Fruit fly (Drosophila melanogaster) whole organism, embryonic: ENCODE measurements around the gene CG5986.

Experiments
- Aef1 ChIP-seq: fragments of 200-800 bp; sonication (Bioruptor generic); IDR thresholded peaks from 3 replicates; pipeline ENCODE4 v1.3.6; 2022; ENCODE audit warnings: missing biosample characterization, missing genetic modification characterization
- Antp ChIP-seq: fragments of 200-800 bp; sonication (Bioruptor generic); optimal IDR thresholded peaks from 3 replicates; lab custom pipeline; 2016; ENCODE audit warnings: missing biosample characterization, missing genetic modification characterization
- CG10366 ChIP-seq: fragments of 200-800 bp; sonication (Bioruptor generic); IDR thresholded peaks from 2 replicates; pipeline ENCODE4 v1.3.6; 2022; ENCODE audit warnings: missing biosample characterization, missing genetic modification characterization
- CG10654 ChIP-seq: fragments of 200-800 bp; sonication (Bioruptor generic); optimal IDR thresholded peaks from 2 replicates; lab custom pipeline; 2016; ENCODE audit warnings: missing biosample characterization, missing genetic modification characterization
- CG11093 ChIP-seq: fragments of 200-800 bp; sonication (Bioruptor generic); IDR thresholded peaks from 3 replicates; pipeline ENCODE4 v1.3.6; 2022; ENCODE audit warnings: missing biosample characterization, missing genetic modification characterization
- CG15073 ChIP-seq: fragments of 200-800 bp; sonication (Bioruptor generic); optimal IDR thresholded peaks from 2 replicates; lab custom pipeline; 2016; ENCODE audit warnings: missing biosample characterization, missing genetic modification characterization
- CG1647 ChIP-seq: fragments of 200-800 bp; sonication (Bioruptor generic); optimal IDR thresholded peaks from 3 replicates; lab custom pipeline; 2016; ENCODE audit warnings: missing biosample characterization, missing genetic modification characterization
- CG17328 ChIP-seq: fragments of 200-800 bp; sonication (Bioruptor generic); IDR thresholded peaks from 2 replicates; pipeline ENCODE4 v1.3.6; 2022; ENCODE audit warnings: missing biosample characterization, missing genetic modification characterization
- CG2116 ChIP-seq: fragments of 200-800 bp; sonication (Bioruptor generic); optimal IDR thresholded peaks from 3 replicates; lab custom pipeline; 2018; ENCODE audit warnings: missing biosample characterization, mild to moderate bottlenecking, missing genetic modification characterization
- CG30020 ChIP-seq: fragments of 200-800 bp; optimal IDR thresholded peaks from 2 replicates; lab custom pipeline; 2019; ENCODE audit warnings: missing biosample characterization, mild to moderate bottlenecking, missing genetic modification characterization, moderate library complexity
- CG30431 ChIP-seq: fragments of 200-800 bp; sonication (Bioruptor generic); optimal IDR thresholded peaks from 2 replicates; lab custom pipeline; 2017; ENCODE audit warnings: missing biosample characterization, missing genetic modification characterization
- CG32772 ChIP-seq: fragments of 200-800 bp; sonication (Bioruptor generic); IDR thresholded peaks from 2 replicates; pipeline ENCODE4 v1.3.6; 2022; ENCODE audit warnings: missing biosample characterization, missing genetic modification characterization
- CG4424 ChIP-seq: fragments of 200-800 bp; sonication (Bioruptor generic); optimal IDR thresholded peaks from 3 replicates; lab custom pipeline; 2016; ENCODE audit warnings: missing biosample characterization, missing genetic modification characterization
- CG6175 ChIP-seq: fragments of 200-800 bp; sonication (Bioruptor generic); IDR thresholded peaks from 3 replicates; pipeline ENCODE4 v1.3.6; 2022; ENCODE audit warnings: missing biosample characterization, missing genetic modification characterization
- CG6683 ChIP-seq: fragments of 200-800 bp; sonication (Bioruptor generic); optimal IDR thresholded peaks from 2 replicates; lab custom pipeline; 2017; ENCODE audit warnings: missing biosample characterization, mild to moderate bottlenecking, missing genetic modification characterization, missing genetic modification reagents
- CG7357 ChIP-seq: fragments of 200-800 bp; sonication (Bioruptor generic); IDR thresholded peaks from 3 replicates; pipeline ENCODE4 v1.3.6; 2022; ENCODE audit warnings: missing biosample characterization, missing genetic modification characterization
- CG7839 ChIP-seq: fragments of 200-800 bp; sonication (Bioruptor generic); optimal IDR thresholded peaks from 3 replicates; lab custom pipeline; 2018; ENCODE audit warnings: missing biosample characterization, mild to moderate bottlenecking, missing genetic modification characterization, moderate library complexity
- CG7928 ChIP-seq: fragments of 200-800 bp; sonication (Bioruptor generic); optimal IDR thresholded peaks from 2 replicates; lab custom pipeline; 2017; ENCODE audit warnings: missing biosample characterization, mild to moderate bottlenecking, missing genetic modification characterization
- CG7987 ChIP-seq: fragments of 200-800 bp; sonication (Bioruptor generic); optimal IDR thresholded peaks from 2 replicates; lab custom pipeline; 2018; ENCODE audit warnings: missing biosample characterization, mild to moderate bottlenecking, missing genetic modification characterization, moderate library complexity
- CG9609 ChIP-seq: fragments of 200-800 bp; sonication (Bioruptor generic); optimal IDR thresholded peaks from 3 replicates; lab custom pipeline; 2016; ENCODE audit warnings: missing biosample characterization, missing genetic modification characterization
- CG9817 ChIP-seq: fragments of 200-800 bp; sonication (Bioruptor generic); optimal IDR thresholded peaks from 2 replicates; lab custom pipeline; 2018; ENCODE audit warnings: missing biosample characterization, mild to moderate bottlenecking, missing genetic modification characterization, moderate library complexity
- CrebB ChIP-seq: fragments of 200-800 bp; sonication (Bioruptor generic); optimal IDR thresholded peaks from 3 replicates; lab custom pipeline; 2018; ENCODE audit warnings: missing biosample characterization, mild to moderate bottlenecking, missing genetic modification characterization
- Deaf1 ChIP-seq: fragments of 200-800 bp; optimal IDR thresholded peaks from 3 replicates; lab custom pipeline; 2019; ENCODE audit warnings: missing biosample characterization, mild to moderate bottlenecking, missing genetic modification characterization, moderate library complexity
- Doc2 ChIP-seq: fragments of 200-800 bp; sonication (Bioruptor generic); IDR thresholded peaks from 2 replicates; pipeline ENCODE4 v1.3.6; 2022; ENCODE audit warnings: missing biosample characterization, missing genetic modification characterization
- Dref ChIP-seq: fragments of 200-800 bp; sonication (Bioruptor generic); IDR thresholded peaks from 2 replicates; pipeline ENCODE4 v1.3.6; 2022; ENCODE audit warnings: missing biosample characterization, missing genetic modification characterization
- Gug ChIP-seq: fragments of 200-800 bp; sonication (Bioruptor generic); IDR thresholded peaks from 4 replicates; pipeline ENCODE4 v1.3.6; 2022; ENCODE audit warnings: missing biosample characterization, missing genetic modification characterization
- H15 ChIP-seq: fragments of 200-800 bp; sonication (Bioruptor generic); IDR thresholded peaks from 3 replicates; pipeline ENCODE4 v1.3.6; 2022; ENCODE audit warnings: missing biosample characterization, missing genetic modification characterization
- Hmr ChIP-seq: fragments of 200-800 bp; sonication (Bioruptor generic); optimal IDR thresholded peaks from 3 replicates; lab custom pipeline; 2017; ENCODE audit warnings: mild to moderate bottlenecking, missing biosample characterization, missing genetic modification reagents, missing genetic modification characterization
- Hmx ChIP-seq: fragments of 200-800 bp; sonication (Bioruptor generic); optimal IDR thresholded peaks from 2 replicates; lab custom pipeline; 2016; ENCODE audit warnings: missing biosample characterization, missing genetic modification characterization
- Kr ChIP-seq: fragments of 200-800 bp; sonication (Bioruptor generic); optimal IDR thresholded peaks from 2 replicates; lab custom pipeline; 2017; ENCODE audit warnings: missing biosample characterization, mild to moderate bottlenecking, missing genetic modification characterization
- Lim3 ChIP-seq: fragments of 200-800 bp; sonication (Bioruptor generic); IDR thresholded peaks from 2 replicates; pipeline ENCODE4 v1.3.6; 2022; ENCODE audit warnings: missing biosample characterization, missing genetic modification characterization
- Meics ChIP-seq: fragments of 200-800 bp; sonication (Bioruptor generic); optimal IDR thresholded peaks from 2 replicates; lab custom pipeline; 2017; ENCODE audit warnings: missing biosample characterization, mild to moderate bottlenecking, missing genetic modification characterization
- Rfx ChIP-seq: fragments of 200-800 bp; sonication (Bioruptor generic); IDR thresholded peaks from 2 replicates; pipeline ENCODE4 v1.3.6; 2022; ENCODE audit warnings: missing biosample characterization, missing genetic modification characterization
- Sry-β ChIP-seq: fragments of 200-800 bp; sonication (Bioruptor generic); optimal IDR thresholded peaks from 2 replicates; lab custom pipeline; 2018; ENCODE audit warnings: missing biosample characterization, mild to moderate bottlenecking, missing genetic modification characterization, moderate library complexity
- Xbp1 ChIP-seq: fragments of 200-800 bp; sonication (Bioruptor generic); optimal IDR thresholded peaks from 3 replicates; lab custom pipeline; 2016; ENCODE audit warnings: missing biosample characterization, mild to moderate bottlenecking, missing genetic modification characterization
- ac ChIP-seq: fragments of 200-800 bp; sonication (Bioruptor generic); optimal IDR thresholded peaks from 3 replicates; lab custom pipeline; 2017; ENCODE audit warnings: missing biosample characterization, mild to moderate bottlenecking, missing genetic modification characterization
- bigmax ChIP-seq: fragments of 200-800 bp; sonication (Bioruptor generic); optimal IDR thresholded peaks from 2 replicates; lab custom pipeline; 2018; ENCODE audit warnings: missing biosample characterization, mild to moderate bottlenecking, missing genetic modification characterization
- dmrt99B ChIP-seq: fragments of 200-800 bp; sonication (Bioruptor generic); optimal IDR thresholded peaks from 2 replicates; lab custom pipeline; 2018; ENCODE audit warnings: missing biosample characterization, mild to moderate bottlenecking, missing genetic modification characterization, moderate library complexity
- fd96Cb ChIP-seq: fragments of 200-800 bp; sonication (Bioruptor generic); optimal IDR thresholded peaks from 2 replicates; lab custom pipeline; 2018; ENCODE audit warnings: missing biosample characterization, mild to moderate bottlenecking, missing genetic modification characterization, moderate library complexity
- hb ChIP-seq: fragments of 200-800 bp; sonication (Bioruptor generic); IDR thresholded peaks from 3 replicates; pipeline ENCODE4 v1.3.6; 2022; ENCODE audit warnings: missing biosample characterization, missing genetic modification characterization; ENCODE audit not compliant: partially characterized antibody
- her ChIP-seq: fragments of 200-800 bp; sonication (Bioruptor generic); optimal IDR thresholded peaks from 2 replicates; lab custom pipeline; 2016; ENCODE audit warnings: missing biosample characterization, missing genetic modification characterization
- insv ChIP-seq, 2 experiments: fragments of 200-800 bp; sonication (Bioruptor generic); optimal IDR thresholded peaks; 3 replicates each; lab custom pipeline; 2016 to 2018; ENCODE audit warnings: missing biosample characterization in 2 of 2, missing genetic modification characterization in 2 of 2
- ken ChIP-seq: fragments of 200-800 bp; sonication (Bioruptor generic); IDR thresholded peaks from 3 replicates; pipeline ENCODE4 v1.3.6; 2022; ENCODE audit warnings: missing biosample characterization, missing genetic modification characterization
- org-1 ChIP-seq: fragments of 200-800 bp; sonication (Bioruptor generic); optimal IDR thresholded peaks from 2 replicates; lab custom pipeline; 2017; ENCODE audit warnings: missing biosample characterization, missing genetic modification characterization
- pan ChIP-seq, 4 experiments: fragments of >200 bp in 3 of 4; fragments of 200-800 bp in 1 of 4; sonication (Bioruptor generic) in 1 of 4; optimal IDR thresholded peaks in 3 of 4; IDR thresholded peaks in 1 of 4; 2 replicates each; pipeline versions ENCODE4 v1.3.6 to Lab custom; 2017 to 2022; ENCODE audit warnings: missing biosample characterization in 2 of 4, missing genetic modification characterization in 2 of 4, mixed read lengths in 1 of 4
- pita ChIP-seq: fragments of 200-800 bp; sonication (Bioruptor generic); optimal IDR thresholded peaks from 2 replicates; lab custom pipeline; 2017; ENCODE audit warnings: missing biosample characterization, mild to moderate bottlenecking, missing genetic modification characterization
- ro ChIP-seq: fragments of 200-800 bp; sonication (Bioruptor generic); IDR thresholded peaks from 2 replicates; pipeline ENCODE4 v1.3.6; 2022; ENCODE audit warnings: missing biosample characterization, missing genetic modification characterization
- scrt ChIP-seq: fragments of 200-800 bp; sonication (Bioruptor generic); optimal IDR thresholded peaks from 2 replicates; lab custom pipeline; 2018; ENCODE audit warnings: missing biosample characterization, mild to moderate bottlenecking, missing genetic modification characterization, moderate library complexity
- shn ChIP-seq: fragments of 200-800 bp; sonication (Bioruptor generic); optimal IDR thresholded peaks from 3 replicates; lab custom pipeline; 2016; ENCODE audit warnings: missing biosample characterization, missing genetic modification characterization
- stwl ChIP-seq: fragments of 200-800 bp; sonication (Bioruptor generic); optimal IDR thresholded peaks from 3 replicates; lab custom pipeline; 2018; ENCODE audit warnings: missing biosample characterization, mild to moderate bottlenecking, missing genetic modification characterization, moderate library complexity
- twi ChIP-seq: fragments of 200-800 bp; optimal IDR thresholded peaks from 2 replicates; lab custom pipeline; 2019; ENCODE audit warnings: missing biosample characterization, mild to moderate bottlenecking, missing genetic modification characterization, moderate library complexity

CG5986 gene

dm6 chr3R:24058041-24058440 is 10.5 kb downstream of the CG5986 start, which contains the start of gene SMC1 (continued):
- TF ChIP-seq CG9609 (GFP tag; lab: Kevin White, UChicago): no peak
- TF ChIP-seq CG7839 (tag; lab: Kevin White, UChicago): no peak
- TF ChIP-seq Rfx (GFP tag; lab: Robert Waterston, UW): peak; percentile 77; the same call in 1 of the 2 replicates
- TF ChIP-seq shn: peak; percentile 35
- no peak for TF ChIP-seq insv (GFP tag; optimal IDR thresholded peaks at IDR 0.05; lab: Kevin White, UChicago)
- no peak for TF ChIP-seq org-1 (GFP tag; lab: Kevin White, UChicago)
- TF ChIP-seq CG6683 (GFP tag; lab: Kevin White, UChicago): peak; percentile 6
- peak; percentile 31 for TF ChIP-seq CG4424
- TF ChIP-seq Hmr (GFP tag; lab: Kevin White, UChicago): no peak
- no peak for TF ChIP-seq Lim3
- TF ChIP-seq Sry-β: peak; percentile 21
- peak; percentile 0 for TF ChIP-seq CG7987 (GFP tag; lab: Kevin White, UChicago)
- no peak for TF ChIP-seq ken
- TF ChIP-seq Dref: peak; percentile 96
- TF ChIP-seq her (GFP tag; lab: Kevin White, UChicago): peak; percentile 38
- peak; percentile 24 for TF ChIP-seq CrebB
- TF ChIP-seq ro: no peak
- 0 out of 2 replicates have a peak, but pooled peaks have one; percentile 11 for TF ChIP-seq CG17328 (GFP tag; lab: Robert Waterston, UW)
- no peak for TF ChIP-seq ac (GFP tag; lab: Kevin White, UChicago)
- TF ChIP-seq Meics (GFP tag; lab: Kevin White, UChicago): peak; percentile 29
- no peak for TF ChIP-seq pita (GFP tag; lab: Kevin White, UChicago)
- no peak for TF ChIP-seq fd96Cb (tag; lab: Kevin White, UChicago)
- TF ChIP-seq CG10654 (GFP tag; lab: Kevin White, UChicago): no peak
- TF ChIP-seq Aef1 (GFP tag; lab: Robert Waterston, UW): no peak
- TF ChIP-seq CG7928 (GFP tag; lab: Kevin White, UChicago): no peak
- no peak for TF ChIP-seq Hmx (GFP tag; lab: Kevin White, UChicago)
- no peak for TF ChIP-seq CG10366 (GFP tag; lab: Robert Waterston, UW)
- peak; percentile 79 for TF ChIP-seq CG2116 (GFP tag; lab: Kevin White, UChicago)
- TF ChIP-seq hb (GFP tag; lab: Robert Waterston, UW): peak; percentile 99
- TF ChIP-seq Gug (GFP tag; lab: Robert Waterston, UW): peak; percentile 40; the same call in 1 of the 4 replicates
- no peak for TF ChIP-seq dmrt99B
- TF ChIP-seq CG30020 (tag; lab: Kevin White, UChicago): peak; percentile 60
- TF ChIP-seq CG1647: peak; percentile 25
- no peak for TF ChIP-seq CG9817 (tag; lab: Kevin White, UChicago)
- peak; percentile 79 for TF ChIP-seq stwl
- peak; percentile 45 for TF ChIP-seq Xbp1 (GFP tag; lab: Kevin White, UChicago)
- no peak for TF ChIP-seq CG6175
- TF ChIP-seq pan (optimal IDR thresholded peaks at IDR 0.05; lab: Kevin White, UChicago): no peak
- peak in 1 of 2 experiments; percentile 44 for TF ChIP-seq pan (GFP tag; optimal IDR thresholded peaks at IDR 0.05 in 1 of 2, IDR thresholded peaks at IDR 0.05 in 1 of 2)
- TF ChIP-seq CG32772 (GFP tag; lab: Robert Waterston, UW): no peak
- TF ChIP-seq scrt: no peak
- no peak for TF ChIP-seq CG11093 (GFP tag; lab: Robert Waterston, UW)
- TF ChIP-seq CG7357 (GFP tag; lab: Robert Waterston, UW): no peak
- no peak for TF ChIP-seq Deaf1 (tag; lab: Kevin White, UChicago)
- TF ChIP-seq Kr (GFP tag; lab: Kevin White, UChicago): no peak
- no peak for TF ChIP-seq twi (tag; lab: Kevin White, UChicago)
- TF ChIP-seq Doc2 (GFP tag; lab: Robert Waterston, UW): no peak
- no peak for TF ChIP-seq CG15073 (GFP tag; lab: Kevin White, UChicago)
- no peak for TF ChIP-seq CG30431 (GFP tag; lab: Kevin White, UChicago)
- TF ChIP-seq H15: no peak
- TF ChIP-seq Antp (GFP tag; lab: Kevin White, UChicago): peak; percentile 47
- peak; percentile 19 for TF ChIP-seq bigmax (GFP tag; lab: Kevin White, UChicago)
